Worm (Caenorhabditis elegans): ENCODE measurements around the gene F21C10.9.

Gene F21C10.9

DNA sequence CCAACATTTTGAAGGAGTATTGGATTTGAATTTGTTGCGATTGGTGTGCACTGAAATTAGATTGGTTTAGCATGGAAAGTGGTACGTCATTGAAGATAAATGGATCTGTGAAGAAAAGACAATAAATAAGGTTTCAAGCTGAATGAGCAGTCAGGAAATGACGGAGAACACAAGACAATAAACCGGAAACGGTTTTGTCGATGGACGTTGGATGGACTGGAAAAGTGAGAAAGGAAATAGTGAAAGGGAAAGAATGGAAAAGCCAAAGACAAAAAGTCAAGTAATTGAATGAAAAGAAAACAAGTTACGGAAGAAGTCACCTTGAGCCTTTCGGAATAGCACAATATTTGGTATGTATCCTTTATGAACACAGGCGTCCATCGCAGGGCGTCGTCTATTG lies 22.2 kb downstream of the F21C10.9 start, which contains the start of gene T27E4.7:
Gene T27E4.7, minus strand, starts transcription at position 50 of the 400 bp plus-strand sequence.
- no peak for TF ChIP-seq med-1 (GFP tag; optimal IDR thresholded peaks at IDR 0.05; ENCODE audit: insufficient read depth)
- TF ChIP-seq ref-1 (GFP tag; conservative IDR thresholded peaks at IDR 0.05), result no peak
- no peak for TF ChIP-seq ztf-29 (GFP tag; IDR thresholded peaks at IDR 0.05)
- no peak for TF ChIP-seq klf-2 (GFP tag; conservative IDR thresholded peaks at IDR 0.05)
- TF ChIP-seq tab-1 (GFP tag; IDR thresholded peaks at IDR 0.05), result no peak
- TF ChIP-seq T22C8.4 (GFP tag; IDR thresholded peaks at IDR 0.05), result no peak
- TF ChIP-seq flt-1 (GFP tag; IDR thresholded peaks at IDR 0.05), result no peak
- TF ChIP-seq cog-1 (tag; optimal IDR thresholded peaks at IDR 0.05), result no peak
- TF ChIP-seq ztf-23 (GFP tag; IDR thresholded peaks at IDR 0.05), result no peak

DNA sequence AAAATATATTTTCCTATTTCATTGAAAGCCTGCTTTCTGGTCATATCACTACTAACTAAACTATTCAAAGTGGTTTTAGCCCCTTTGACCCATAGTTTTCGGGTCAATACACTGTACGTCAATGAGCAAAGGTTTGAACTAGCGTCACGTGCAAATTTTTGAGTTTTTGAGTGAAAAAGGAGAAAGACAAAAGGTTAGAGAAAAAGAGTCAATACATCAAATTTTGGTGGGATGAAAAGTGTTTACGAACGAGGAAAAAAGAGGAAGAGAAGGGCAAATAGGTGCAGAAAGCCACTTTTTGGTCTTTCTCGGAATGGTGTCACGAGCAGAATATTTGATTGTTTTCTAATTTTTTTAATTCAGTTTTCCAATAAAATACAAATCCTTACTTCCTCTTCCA lies 22.7 kb downstream of the F21C10.9 start:
- TF ChIP-seq cog-1 (tag; optimal IDR thresholded peaks at IDR 0.05) (no peak), ref-1 (GFP tag; conservative IDR thresholded peaks at IDR 0.05) (no peak), T22C8.4 (GFP tag; IDR thresholded peaks at IDR 0.05) (no peak), klf-2 (GFP tag; conservative IDR thresholded peaks at IDR 0.05) (no peak), ztf-23 (GFP tag; IDR thresholded peaks at IDR 0.05) (no peak), ztf-29 (GFP tag; IDR thresholded peaks at IDR 0.05) (no peak), flt-1 (GFP tag; IDR thresholded peaks at IDR 0.05) (no peak), tab-1 (GFP tag; IDR thresholded peaks at IDR 0.05) (no peak), med-1 (GFP tag; optimal IDR thresholded peaks at IDR 0.05; ENCODE audit: insufficient read depth) (no peak)

DNA sequence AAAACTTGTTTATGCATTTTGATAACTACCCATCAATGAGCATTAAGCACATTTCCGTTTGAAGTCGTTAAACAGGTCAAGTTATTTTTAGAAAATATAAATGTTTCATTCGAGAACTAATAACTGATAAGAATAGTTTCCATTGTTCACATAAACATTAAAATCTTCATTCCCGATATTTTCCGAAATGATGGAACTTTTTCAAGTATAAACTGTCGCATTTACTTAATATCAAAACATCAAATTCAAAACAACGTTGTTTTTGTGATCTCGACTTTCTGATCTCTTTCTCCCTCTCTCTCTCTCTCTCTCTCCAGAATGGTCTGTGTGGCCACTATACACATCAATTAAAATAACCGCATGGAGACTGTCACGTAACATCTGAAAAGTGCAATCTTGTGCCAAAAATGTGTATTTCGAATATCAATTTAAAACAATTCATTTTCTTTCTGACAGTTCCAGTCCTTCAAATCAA lies 24.1 kb downstream of the F21C10.9 start:
- no peak for TF ChIP-seq klf-2 (GFP tag; conservative IDR thresholded peaks at IDR 0.05)
- TF ChIP-seq ztf-29 (GFP tag; IDR thresholded peaks at IDR 0.05), result no peak
- no peak for TF ChIP-seq T22C8.4 (GFP tag; IDR thresholded peaks at IDR 0.05)
- no peak for TF ChIP-seq tab-1 (GFP tag; IDR thresholded peaks at IDR 0.05)
- TF ChIP-seq ztf-23 (GFP tag; IDR thresholded peaks at IDR 0.05), result no peak
- TF ChIP-seq ref-1 (GFP tag; conservative IDR thresholded peaks at IDR 0.05), result no peak
- no peak for TF ChIP-seq med-1 (GFP tag; optimal IDR thresholded peaks at IDR 0.05; ENCODE audit: insufficient read depth)
- no peak for TF ChIP-seq flt-1 (GFP tag; IDR thresholded peaks at IDR 0.05)
- no peak for TF ChIP-seq cog-1 (tag; optimal IDR thresholded peaks at IDR 0.05)

DNA sequence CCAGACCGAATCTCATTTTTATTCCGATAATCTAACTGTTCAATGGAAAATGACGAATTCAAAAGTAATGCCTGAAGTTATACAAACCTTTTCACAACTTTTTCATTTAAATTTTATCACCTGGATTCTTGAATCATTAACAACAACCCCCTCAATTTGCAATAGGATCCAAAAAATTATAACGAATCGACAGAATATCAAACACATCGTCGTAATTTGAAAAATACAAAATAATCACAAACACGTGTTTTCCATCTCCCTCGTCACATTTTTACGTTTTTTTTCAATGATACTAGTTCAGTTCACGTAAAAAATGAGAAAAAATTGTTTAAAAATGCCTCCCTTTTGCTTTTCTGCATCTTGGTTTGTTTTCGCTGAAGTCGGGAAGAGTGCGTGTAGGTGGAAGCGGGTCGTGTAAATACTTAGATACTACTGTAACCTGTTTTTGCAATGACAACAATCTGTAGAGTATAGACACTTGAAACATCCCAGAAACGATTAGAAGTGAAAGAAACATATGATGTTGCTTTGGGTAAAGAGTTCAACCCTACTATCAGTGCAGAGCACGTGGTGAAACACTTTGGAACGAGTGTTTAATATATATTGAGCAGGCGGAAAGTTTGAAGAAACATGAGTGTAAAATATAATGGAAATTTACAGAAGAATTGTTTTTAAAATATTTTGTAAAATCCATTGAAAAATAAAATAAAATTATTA lies 25.0 kb downstream of the F21C10.9 start, which contains the start of gene oac-50:
Gene oac-50, minus strand, starts transcription at position 219 of the 717 bp plus-strand sequence.
- TF ChIP-seq klf-2 (GFP tag; conservative IDR thresholded peaks at IDR 0.05), result no peak
- no peak for TF ChIP-seq T22C8.4 (GFP tag; IDR thresholded peaks at IDR 0.05)
- TF ChIP-seq ztf-29 (GFP tag; IDR thresholded peaks at IDR 0.05), result no peak
- no peak for TF ChIP-seq cog-1 (tag; optimal IDR thresholded peaks at IDR 0.05)
- TF ChIP-seq ref-1 (GFP tag; conservative IDR thresholded peaks at IDR 0.05), result no peak
- no peak for TF ChIP-seq ztf-23 (GFP tag; IDR thresholded peaks at IDR 0.05)
- no peak for TF ChIP-seq tab-1 (GFP tag; IDR thresholded peaks at IDR 0.05)
- TF ChIP-seq flt-1 (GFP tag; IDR thresholded peaks at IDR 0.05), result no peak
- no peak for TF ChIP-seq med-1 (GFP tag; optimal IDR thresholded peaks at IDR 0.05; ENCODE audit: insufficient read depth)

DNA sequence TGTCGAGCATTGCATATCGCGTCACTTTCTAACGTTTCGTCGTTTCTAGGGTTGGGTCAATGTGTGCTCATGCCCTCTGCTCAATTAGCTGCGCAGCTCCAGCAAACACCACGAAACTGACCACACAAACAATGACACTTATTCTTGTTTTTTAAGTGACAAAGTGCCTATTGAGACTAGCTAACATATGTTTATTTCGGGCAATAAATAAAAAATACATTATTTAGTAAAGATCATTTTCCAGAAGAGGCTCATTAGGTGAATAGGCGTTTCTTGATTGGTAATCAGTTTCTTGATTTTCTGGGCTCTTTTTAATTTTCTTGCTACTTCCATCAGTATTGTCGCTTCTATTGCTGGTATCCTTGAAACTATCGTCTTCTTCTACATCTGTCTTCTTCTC lies 28.8 kb downstream of the F21C10.9 start, which contains the start of gene T27E4.5:
Gene T27E4.5, minus strand, starts transcription at position 101 of the 400 bp plus-strand sequence.
- no peak for TF ChIP-seq T22C8.4 (GFP tag; IDR thresholded peaks at IDR 0.05)
- TF ChIP-seq flt-1 (GFP tag; IDR thresholded peaks at IDR 0.05), result no peak
- no peak for TF ChIP-seq cog-1 (tag; optimal IDR thresholded peaks at IDR 0.05)
- TF ChIP-seq ref-1 (GFP tag; conservative IDR thresholded peaks at IDR 0.05), result no peak
- no peak for TF ChIP-seq ztf-29 (GFP tag; IDR thresholded peaks at IDR 0.05)
- no peak for TF ChIP-seq klf-2 (GFP tag; conservative IDR thresholded peaks at IDR 0.05)
- TF ChIP-seq med-1 (GFP tag; optimal IDR thresholded peaks at IDR 0.05; ENCODE audit: insufficient read depth), result no peak

DNA sequence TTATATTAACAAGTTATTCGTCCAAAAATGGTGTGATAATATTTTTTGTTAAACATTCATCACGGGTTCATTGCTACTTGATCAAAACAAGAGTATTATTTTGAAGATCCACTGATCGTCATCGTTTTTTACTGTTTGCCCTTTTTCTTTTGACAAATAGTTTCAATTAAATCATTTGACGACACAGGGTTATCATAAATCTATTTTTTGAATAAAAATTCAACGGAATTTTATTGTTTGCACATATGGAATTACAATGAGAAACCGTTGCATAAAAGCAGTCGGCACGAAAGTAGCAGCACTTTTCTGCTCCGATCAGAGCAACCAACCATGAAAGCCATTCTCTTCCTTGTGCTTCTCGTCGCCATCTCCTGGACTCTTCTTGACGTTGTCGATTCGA lies 30.8 kb downstream of the F21C10.9 start, which contains the start of gene fip-2:
Gene fip-2, plus strand, starts transcription at position 301 of the 400 bp plus-strand sequence.
- TF ChIP-seq T22C8.4 (GFP tag; IDR thresholded peaks at IDR 0.05) (no peak), klf-2 (GFP tag; conservative IDR thresholded peaks at IDR 0.05) (no peak), ref-1 (GFP tag; conservative IDR thresholded peaks at IDR 0.05) (no peak), ztf-29 (GFP tag; IDR thresholded peaks at IDR 0.05) (no peak), med-1 (GFP tag; optimal IDR thresholded peaks at IDR 0.05; ENCODE audit: insufficient read depth) (no peak), flt-1 (GFP tag; IDR thresholded peaks at IDR 0.05) (no peak), ztf-23 (GFP tag; IDR thresholded peaks at IDR 0.05) (no peak), tab-1 (GFP tag; IDR thresholded peaks at IDR 0.05) (no peak), cog-1 (tag; optimal IDR thresholded peaks at IDR 0.05) (no peak)

DNA sequence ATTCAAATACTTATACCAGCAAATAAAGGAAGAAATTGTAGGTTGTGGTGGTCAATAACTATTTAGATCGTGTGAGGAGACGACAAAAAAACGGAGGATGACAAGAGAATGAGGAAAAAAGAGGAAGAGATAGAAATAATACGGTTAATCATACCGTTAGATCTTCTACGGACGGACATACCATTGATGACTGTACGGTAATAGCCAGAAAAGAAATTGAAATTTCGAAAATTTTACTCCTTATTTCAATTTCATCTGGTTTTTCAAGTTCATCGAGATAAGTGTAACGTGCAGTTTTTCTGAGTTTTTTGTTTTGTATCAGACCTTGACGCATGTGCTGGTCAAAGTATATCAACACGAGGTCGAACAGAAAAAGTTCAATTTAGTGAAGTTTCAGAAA lies 32.6 kb downstream of the F21C10.9 start:
- TF ChIP-seq flt-1 (GFP tag; IDR thresholded peaks at IDR 0.05), result no peak
- TF ChIP-seq T22C8.4 (GFP tag; IDR thresholded peaks at IDR 0.05), result no peak
- TF ChIP-seq klf-2 (GFP tag; conservative IDR thresholded peaks at IDR 0.05), result no peak
- no peak for TF ChIP-seq ztf-29 (GFP tag; IDR thresholded peaks at IDR 0.05)
- TF ChIP-seq ref-1 (GFP tag; conservative IDR thresholded peaks at IDR 0.05), result no peak
- TF ChIP-seq ztf-23 (GFP tag; IDR thresholded peaks at IDR 0.05), result no peak
- no peak for TF ChIP-seq tab-1 (GFP tag; IDR thresholded peaks at IDR 0.05)
- no peak for TF ChIP-seq med-1 (GFP tag; optimal IDR thresholded peaks at IDR 0.05; ENCODE audit: insufficient read depth)
- no peak for TF ChIP-seq cog-1 (tag; optimal IDR thresholded peaks at IDR 0.05)

DNA sequence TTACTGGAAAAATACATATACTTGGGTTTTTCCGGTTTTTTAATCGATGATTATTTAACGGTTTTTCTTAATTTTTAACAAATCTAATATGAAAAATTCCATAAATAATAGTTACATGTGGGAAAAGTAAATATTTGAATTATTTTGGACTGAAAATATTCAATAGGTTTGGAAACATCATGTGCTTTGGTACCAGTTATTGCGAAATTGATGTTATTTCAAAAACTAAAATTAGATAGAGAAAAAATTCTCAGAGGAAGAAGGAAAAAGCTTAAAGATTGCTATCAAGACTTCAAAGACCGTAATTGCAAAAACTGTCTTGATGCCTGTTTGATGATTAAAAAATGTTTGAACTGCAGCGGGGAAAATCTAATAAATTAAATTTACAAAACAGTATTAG lies 33.5 kb downstream of the F21C10.9 start:
- TF ChIP-seq ztf-29 (GFP tag; IDR thresholded peaks at IDR 0.05) (no peak), T22C8.4 (GFP tag; IDR thresholded peaks at IDR 0.05) (no peak), klf-2 (GFP tag; conservative IDR thresholded peaks at IDR 0.05) (no peak), flt-1 (GFP tag; IDR thresholded peaks at IDR 0.05) (no peak), cog-1 (tag; optimal IDR thresholded peaks at IDR 0.05) (no peak), ztf-23 (GFP tag; IDR thresholded peaks at IDR 0.05) (no peak), tab-1 (GFP tag; IDR thresholded peaks at IDR 0.05) (no peak), ref-1 (GFP tag; conservative IDR thresholded peaks at IDR 0.05) (no peak), med-1 (GFP tag; optimal IDR thresholded peaks at IDR 0.05; ENCODE audit: insufficient read depth) (no peak)

DNA sequence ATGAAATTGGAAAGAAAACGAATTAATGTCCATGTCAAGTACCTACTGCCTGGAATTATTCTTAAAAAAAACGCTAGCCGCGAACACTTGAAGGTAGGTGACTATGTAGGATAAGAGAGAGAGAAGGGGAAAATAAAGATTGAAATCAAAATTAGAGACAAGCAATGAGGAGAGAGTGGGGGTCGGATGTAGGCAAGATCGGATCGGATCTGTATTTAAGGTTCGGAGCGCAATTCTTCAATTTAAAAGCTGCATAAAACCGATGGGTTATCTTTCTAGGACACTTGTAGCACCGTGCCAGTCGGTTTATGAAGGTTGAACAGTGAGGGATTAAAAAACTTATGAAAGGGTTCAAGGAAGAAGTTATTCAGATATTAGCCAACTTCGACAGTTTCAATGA lies 35.4 kb downstream of the F21C10.9 start:
- TF ChIP-seq cog-1 (tag; optimal IDR thresholded peaks at IDR 0.05), result no peak
- TF ChIP-seq ztf-29 (GFP tag; IDR thresholded peaks at IDR 0.05), result no peak
- TF ChIP-seq ztf-23 (GFP tag; IDR thresholded peaks at IDR 0.05), result no peak
- no peak for TF ChIP-seq med-1 (GFP tag; optimal IDR thresholded peaks at IDR 0.05; ENCODE audit: insufficient read depth)
- TF ChIP-seq flt-1 (GFP tag; IDR thresholded peaks at IDR 0.05), result no peak
- TF ChIP-seq tab-1 (GFP tag; IDR thresholded peaks at IDR 0.05), result no peak
- TF ChIP-seq klf-2 (GFP tag; conservative IDR thresholded peaks at IDR 0.05), result no peak
- no peak for TF ChIP-seq ref-1 (GFP tag; conservative IDR thresholded peaks at IDR 0.05)
- no peak for TF ChIP-seq T22C8.4 (GFP tag; IDR thresholded peaks at IDR 0.05)

Measured in whole organism, midembryonic.